Fruit fly (Drosophila melanogaster) whole organism: ENCODE measurements around the gene Dhpr.

Experiments used
- CG8478 ChIP-seq: fragments of >200 bp; optimal IDR thresholded peaks from 2 replicates; lab custom pipeline; 2018; ENCODE audit warnings: inconsistent platforms
- psq ChIP-seq: fragments of >200 bp; optimal IDR thresholded peaks from 2 replicates; lab custom pipeline; 2017
- usp ChIP-seq: fragments of >200 bp; optimal IDR thresholded peaks from 2 replicates; lab custom pipeline; 2017; ENCODE audit warnings: missing biosample characterization, missing genetic modification characterization, mixed read lengths

DNA sequence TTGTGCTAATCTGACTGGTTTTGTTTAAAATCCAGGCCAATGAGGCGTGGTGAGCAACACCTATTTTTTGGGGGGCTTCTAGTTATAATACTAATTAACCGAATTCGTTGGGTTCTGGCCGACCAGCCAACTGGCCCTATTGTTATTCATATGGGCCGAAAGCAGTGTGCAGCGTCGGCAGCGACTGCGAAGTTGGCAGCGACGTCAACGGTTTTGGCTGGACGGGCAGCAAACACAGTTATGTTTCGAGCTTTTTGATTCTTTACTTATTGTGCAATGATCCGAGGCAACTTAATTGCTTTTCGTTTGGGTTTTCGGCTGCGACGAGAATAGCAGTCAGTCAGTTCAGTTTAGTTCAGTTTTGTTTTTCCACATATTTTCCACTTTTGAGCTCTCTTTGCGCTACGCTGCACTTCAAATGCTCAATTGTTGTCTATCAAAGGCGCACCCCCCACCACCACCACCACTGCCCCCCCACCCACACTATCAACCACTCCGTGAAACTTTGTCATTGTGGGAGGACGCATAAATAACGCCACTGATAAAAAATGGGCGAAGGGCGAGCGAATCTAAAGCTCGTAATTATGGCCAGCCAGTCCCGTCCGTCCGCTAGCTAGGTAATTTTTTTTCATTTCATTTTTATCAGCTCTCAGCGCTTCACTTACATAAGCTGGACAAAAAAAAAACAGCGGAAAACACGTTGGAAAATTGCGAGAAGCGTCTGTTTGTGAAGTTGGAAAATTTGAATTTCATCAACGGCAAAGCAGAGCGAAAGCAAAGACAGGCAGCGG is 8.1 kb upstream of the Dhpr start:
- no peak for TF ChIP-seq CG8478 (lab: Kevin White, UChicago)
- no peak for TF ChIP-seq psq (lab: Kevin White, UChicago)
- TF ChIP-seq usp (GFP tag; lab: Kevin White, UChicago), result no peak
